Worm (Caenorhabditis elegans) whole organism, midembryonic: Measurements from ENCODE around the gene tofu-7.

ENCODE experiments used
- T22C8.4 ChIP-seq: fragments of 200-800 bp; sonication (Bioruptor generic); IDR thresholded peaks from 2 replicates; pipeline ENCODE4 v1.3.6; 2022; ENCODE audit warnings: missing genetic modification characterization, missing compliant biosample characterization
- cog-1 ChIP-seq: sonication (generic microtip); optimal IDR thresholded peaks from 2 replicates; lab custom pipeline; 2016; ENCODE audit warnings: missing genetic modification characterization, missing compliant biosample characterization
- flt-1 ChIP-seq: fragments of 200-800 bp; sonication (Bioruptor generic); IDR thresholded peaks from 2 replicates; pipeline ENCODE4 v1.3.6; 2022; ENCODE audit warnings: missing genetic modification characterization, missing compliant biosample characterization
- klf-2 ChIP-seq: fragments of 200-800 bp; sonication (Bioruptor generic); conservative IDR thresholded peaks from 2 replicates; pipeline ENCODE4 v1.3.6; 2022; ENCODE audit warnings: missing genetic modification reagents, missing genetic modification characterization, missing compliant biosample characterization
- med-1 ChIP-seq: sonication (generic microtip); optimal IDR thresholded peaks from 2 replicates; lab custom pipeline; 2017; ENCODE audit warnings: missing genetic modification characterization, mild to moderate bottlenecking, missing compliant biosample characterization, antibody characterized with exemption, missing genetic modification reagents; ENCODE audit not compliant: insufficient read depth
- ref-1 ChIP-seq: fragments of 200-800 bp; sonication (Bioruptor generic); conservative IDR thresholded peaks from 2 replicates; pipeline ENCODE4 v1.3.6; 2022; ENCODE audit warnings: missing genetic modification reagents, missing genetic modification characterization, missing compliant biosample characterization
- tab-1 ChIP-seq: fragments of 200-800 bp; sonication (Bioruptor generic); IDR thresholded peaks from 2 replicates; pipeline ENCODE4 v1.3.6; 2022; ENCODE audit warnings: missing genetic modification characterization, missing compliant biosample characterization
- ztf-23 ChIP-seq: fragments of 200-800 bp; sonication (Bioruptor generic); IDR thresholded peaks from 2 replicates; pipeline ENCODE4 v1.3.6; 2022; ENCODE audit warnings: missing genetic modification reagents, missing genetic modification characterization, missing compliant biosample characterization
- ztf-29 ChIP-seq: fragments of 200-800 bp; sonication (Bioruptor generic); IDR thresholded peaks from 2 replicates; pipeline ENCODE4 v1.3.6; 2022; ENCODE audit warnings: missing genetic modification reagents, missing genetic modification characterization, missing compliant biosample characterization

ce11 chrIII:7100001-7100400, 15.2 kb upstream of the tofu-7 start, which contains the start of gene ZK418.11:
- TF ChIP-seq ztf-23 (GFP tag; lab: Robert Waterston, UW) (no peak), ref-1 (GFP tag; lab: Robert Waterston, UW) (no peak), klf-2 (no peak), med-1 (GFP tag; lab: Kevin White, UChicago) (no peak), flt-1 (GFP tag; lab: Robert Waterston, UW) (no peak), tab-1 (no peak), T22C8.4 (GFP tag; lab: Robert Waterston, UW) (no peak), ztf-29 (no peak), cog-1 (no peak)
